Fruit fly (Drosophila melanogaster) whole organism, prepupa: ENCODE measurements around the gene Rev1.

Experiments used
- Blimp-1 ChIP-seq: fragments of 200-800 bp; sonication (Bioruptor generic); optimal IDR thresholded peaks from 3 replicates; lab custom pipeline; 2017; ENCODE audit warnings: missing biosample characterization, missing genetic modification characterization, mild to moderate bottlenecking, moderate library complexity, missing genetic modification reagents
- CG10631 ChIP-seq: fragments of 200-800 bp; sonication (Bioruptor generic); optimal IDR thresholded peaks from 2 replicates; lab custom pipeline; 2016; ENCODE audit warnings: missing biosample characterization, missing genetic modification characterization
- CG10669 ChIP-seq: fragments of 200-800 bp; sonication (Bioruptor generic); optimal IDR thresholded peaks from 3 replicates; lab custom pipeline; 2018; ENCODE audit warnings: missing biosample characterization, mild to moderate bottlenecking, missing genetic modification characterization, moderate library complexity
- CG11294 ChIP-seq: fragments of 200-800 bp; sonication (Bioruptor generic); IDR thresholded peaks from 2 replicates; pipeline ENCODE4 v1.3.6; 2022; ENCODE audit warnings: missing biosample characterization, missing genetic modification characterization
- CG11762 ChIP-seq: fragments of 200-800 bp; sonication (Bioruptor generic); optimal IDR thresholded peaks from 3 replicates; lab custom pipeline; 2016; ENCODE audit warnings: missing biosample characterization, missing genetic modification characterization; ENCODE audit not compliant: insufficient read depth
- CG15336 ChIP-seq: fragments of 200-800 bp; sonication (Bioruptor generic); IDR thresholded peaks from 2 replicates; pipeline ENCODE4 v1.3.6; 2022; ENCODE audit warnings: missing biosample characterization, missing genetic modification characterization
- CG32006 ChIP-seq: fragments of 200-800 bp; sonication (Bioruptor generic); optimal IDR thresholded peaks from 3 replicates; lab custom pipeline; 2017; ENCODE audit warnings: missing biosample characterization, mild to moderate bottlenecking, missing genetic modification characterization
- CG3919 ChIP-seq: fragments of 200-800 bp; sonication (Bioruptor generic); optimal IDR thresholded peaks from 3 replicates; lab custom pipeline; 2016; ENCODE audit warnings: missing biosample characterization, missing genetic modification characterization
- CG6163 ChIP-seq: fragments of 200-800 bp; sonication (Bioruptor generic); IDR thresholded peaks from 3 replicates; pipeline ENCODE4 v1.3.6; 2022; ENCODE audit warnings: missing biosample characterization, missing genetic modification characterization
- CG6276 ChIP-seq: fragments of 200-800 bp; sonication (Bioruptor generic); optimal IDR thresholded peaks from 2 replicates; lab custom pipeline; 2017; ENCODE audit warnings: missing biosample characterization, mild to moderate bottlenecking, missing genetic modification characterization
- CG6854 ChIP-seq: fragments of 200-800 bp; sonication (Bioruptor generic); optimal IDR thresholded peaks from 2 replicates; lab custom pipeline; 2017; ENCODE audit warnings: missing biosample characterization, mild to moderate bottlenecking, missing genetic modification characterization
- CG7368 ChIP-seq: fragments of 200-800 bp; sonication (Bioruptor generic); optimal IDR thresholded peaks from 3 replicates; lab custom pipeline; 2016; ENCODE audit warnings: missing biosample characterization, missing genetic modification characterization
- CG8119 ChIP-seq: fragments of 200-800 bp; sonication (Bioruptor generic); IDR thresholded peaks from 3 replicates; pipeline ENCODE4 v1.3.6; 2022; ENCODE audit warnings: missing biosample characterization, missing genetic modification characterization
- CG9139 ChIP-seq: fragments of 200-800 bp; sonication (Bioruptor generic); optimal IDR thresholded peaks from 3 replicates; lab custom pipeline; 2017; ENCODE audit warnings: missing biosample characterization, mild to moderate bottlenecking, missing genetic modification characterization
- Eip75B ChIP-seq: fragments of 200-800 bp; sonication (Bioruptor generic); optimal IDR thresholded peaks from 3 replicates; lab custom pipeline; 2016; ENCODE audit warnings: missing biosample characterization, missing genetic modification characterization
- Eip78C ChIP-seq: fragments of 200-800 bp; sonication (Bioruptor generic); peaks from one replicate; lab custom pipeline; 2016; ENCODE audit warnings: missing biosample characterization, missing genetic modification characterization
- Eip93F ChIP-seq: fragments of 200-800 bp; sonication (Bioruptor generic); optimal IDR thresholded peaks from 2 replicates; lab custom pipeline; 2016; ENCODE audit warnings: missing biosample characterization, mild to moderate bottlenecking, missing genetic modification characterization
- Ets21C ChIP-seq: fragments of 200-800 bp; sonication (Bioruptor generic); optimal IDR thresholded peaks from 3 replicates; lab custom pipeline; 2016; ENCODE audit warnings: missing biosample characterization, missing genetic modification characterization
- Gug ChIP-seq: fragments of 200-800 bp; sonication (Bioruptor generic); IDR thresholded peaks from 2 replicates; pipeline ENCODE4 v1.3.6; 2022; ENCODE audit warnings: missing biosample characterization, missing genetic modification characterization
- Hr4 ChIP-seq: fragments of 200-800 bp; sonication (Bioruptor generic); optimal IDR thresholded peaks from 3 replicates; lab custom pipeline; 2016; ENCODE audit warnings: missing biosample characterization, missing genetic modification characterization
- Lpt ChIP-seq: fragments of 200-800 bp; sonication (Bioruptor generic); optimal IDR thresholded peaks from 3 replicates; lab custom pipeline; 2016; ENCODE audit warnings: missing biosample characterization, missing genetic modification characterization
- Smox ChIP-seq: fragments of 200-800 bp; sonication (Bioruptor generic); optimal IDR thresholded peaks from 3 replicates; lab custom pipeline; 2016; ENCODE audit warnings: missing biosample characterization, missing genetic modification characterization
- Sox14 ChIP-seq: fragments of 200-800 bp; sonication (Bioruptor generic); optimal IDR thresholded peaks from 3 replicates; lab custom pipeline; 2016; ENCODE audit warnings: missing biosample characterization, missing genetic modification characterization
- Sox15 ChIP-seq: fragments of 200-800 bp; sonication (Bioruptor generic); optimal IDR thresholded peaks from 3 replicates; lab custom pipeline; 2016; ENCODE audit warnings: missing biosample characterization, missing genetic modification characterization
- achi ChIP-seq: fragments of 200-800 bp; sonication (Bioruptor generic); optimal IDR thresholded peaks from 3 replicates; lab custom pipeline; 2016; ENCODE audit warnings: missing biosample characterization, missing genetic modification characterization
- cyc ChIP-seq: fragments of 200-800 bp; sonication (Bioruptor generic); optimal IDR thresholded peaks from 3 replicates; lab custom pipeline; 2016; ENCODE audit warnings: missing biosample characterization, missing genetic modification characterization
- dac ChIP-seq: fragments of 200-800 bp; sonication (Bioruptor generic); optimal IDR thresholded peaks from 2 replicates; lab custom pipeline; 2017; ENCODE audit warnings: missing biosample characterization, mild to moderate bottlenecking, missing genetic modification characterization
- dsx ChIP-seq: fragments of 200-800 bp; optimal IDR thresholded peaks from 3 replicates; lab custom pipeline; 2019; ENCODE audit warnings: missing biosample characterization, mild to moderate bottlenecking, missing genetic modification characterization, moderate library complexity; ENCODE audit not compliant: poor library complexity, severe bottlenecking
- eg ChIP-seq: fragments of 200-800 bp; sonication (Bioruptor generic); IDR thresholded peaks from 3 replicates; pipeline ENCODE4 v1.3.6; 2022; ENCODE audit warnings: missing biosample characterization, missing genetic modification characterization
- esn ChIP-seq: fragments of 200-800 bp; sonication (Bioruptor generic); optimal IDR thresholded peaks from 2 replicates; lab custom pipeline; 2016; ENCODE audit warnings: missing biosample characterization, mild to moderate bottlenecking, missing genetic modification characterization, moderate library complexity
- fkh ChIP-seq: fragments of 200-800 bp; sonication (Bioruptor generic); optimal IDR thresholded peaks from 3 replicates; lab custom pipeline; 2017; ENCODE audit warnings: missing biosample characterization, mild to moderate bottlenecking, missing genetic modification characterization, moderate library complexity
- lz ChIP-seq: fragments of 200-800 bp; sonication (Bioruptor generic); optimal IDR thresholded peaks from 3 replicates; lab custom pipeline; 2016; ENCODE audit warnings: missing biosample characterization, missing genetic modification characterization
- pdm3 ChIP-seq: fragments of 200-800 bp; sonication (Bioruptor generic); optimal IDR thresholded peaks from 3 replicates; lab custom pipeline; 2016; ENCODE audit warnings: missing biosample characterization, missing genetic modification characterization
- salr ChIP-seq, 2 experiments: fragments of 200-800 bp; sonication (Bioruptor generic); optimal IDR thresholded peaks; 3 replicates each; lab custom pipeline; 2016 to 2018; ENCODE audit warnings: missing biosample characterization in 2 of 2, missing genetic modification characterization in 2 of 2, mild to moderate bottlenecking in 1 of 2
- spab ChIP-seq: fragments of 200-800 bp; sonication (Bioruptor generic); optimal IDR thresholded peaks from 2 replicates; lab custom pipeline; 2017; ENCODE audit warnings: missing biosample characterization, mild to moderate bottlenecking, missing genetic modification characterization, missing genetic modification reagents
- ss ChIP-seq, 2 experiments: fragments of 200-800 bp; sonication (Bioruptor generic); optimal IDR thresholded peaks; 2 replicates in 1 of 2; 3 replicates in 1 of 2; lab custom pipeline; 2017 to 2018; ENCODE audit warnings: mild to moderate bottlenecking in 2 of 2, missing biosample characterization in 2 of 2, missing genetic modification characterization in 2 of 2, moderate library complexity in 1 of 2
- topi ChIP-seq: fragments of 200-800 bp; sonication (Bioruptor generic); optimal IDR thresholded peaks from 3 replicates; lab custom pipeline; 2016; ENCODE audit warnings: missing biosample characterization, missing genetic modification characterization
- vri ChIP-seq: fragments of 200-800 bp; sonication (Bioruptor generic); optimal IDR thresholded peaks from 3 replicates; lab custom pipeline; 2016; ENCODE audit warnings: missing biosample characterization, mild to moderate bottlenecking, missing genetic modification characterization

The Rev1 gene

dm6 chr3L:615425-616046 lies 38.6 kb upstream of the Rev1 start (continued):
- TF ChIP-seq cyc (GFP tag; lab: Kevin White, UChicago) = peak; percentile 39
- TF ChIP-seq topi (GFP tag; lab: Kevin White, UChicago) = peak; percentile 31
- TF ChIP-seq Eip75B (GFP tag; lab: Kevin White, UChicago) = peak; percentile 67
- peak; percentile 85 for TF ChIP-seq CG32006
- no peak for TF ChIP-seq CG6854 (GFP tag; lab: Kevin White, UChicago)
- TF ChIP-seq Eip78C (GFP tag; lab: Kevin White, UChicago) = peak; percentile 91
- TF ChIP-seq CG15336 (GFP tag; lab: Robert Waterston, UW) = peak; percentile 87
- peak; percentile 69 for TF ChIP-seq pdm3 (GFP tag; lab: Kevin White, UChicago)
- no peak for TF ChIP-seq Sox15
- TF ChIP-seq esn = peak; percentile 57
- peak; percentile 70 for TF ChIP-seq Gug
- peak; percentile 61 for TF ChIP-seq dac
- peak; percentile 87 for TF ChIP-seq CG8119 (GFP tag; lab: Robert Waterston, UW)
- TF ChIP-seq CG9139 (GFP tag; lab: Kevin White, UChicago) = peak; percentile 21
- TF ChIP-seq lz (GFP tag; lab: Kevin White, UChicago) = peak; percentile 23
- peak; percentile 55 for TF ChIP-seq CG10669 (GFP tag; lab: Kevin White, UChicago)
- no peak for TF ChIP-seq Eip93F (GFP tag; lab: Kevin White, UChicago)
- peak; percentile 70 for TF ChIP-seq CG3919 (GFP tag; lab: Kevin White, UChicago)
- TF ChIP-seq fkh (GFP tag; lab: Kevin White, UChicago) = peak; percentile 31
- peak; percentile 38 for TF ChIP-seq dsx (GFP tag; lab: Kevin White, UChicago)
- peak; percentile 73 for TF ChIP-seq Lpt (GFP tag; lab: Kevin White, UChicago)
- TF ChIP-seq Sox14 (GFP tag; lab: Kevin White, UChicago) = peak; percentile 71

dm6 chr3L:616099-616481 lies 38.1 kb upstream of the Rev1 start:
- TF ChIP-seq Eip78C (GFP tag; lab: Kevin White, UChicago) (peak; percentile 60), esn (no peak), salr (GFP tag; optimal IDR thresholded peaks at IDR 0.05; lab: Kevin White, UChicago) (no peak), Ets21C (GFP tag; lab: Kevin White, UChicago) (no peak), dac (no peak), eg (GFP tag; lab: Robert Waterston, UW) (no peak), achi (no peak), Hr4 (GFP tag; lab: Kevin White, UChicago) (no peak)

- TF ChIP-seq salr (GFP tag; optimal IDR thresholded peaks at IDR 0.05; lab: Kevin White, UChicago) (peak in 1 of 2 experiments; percentile 39), ss (GFP tag; optimal IDR thresholded peaks at IDR 0.05; lab: Kevin White, UChicago) (no peak), CG6276 (GFP tag; lab: Kevin White, UChicago) (peak; percentile 49), CG7368 (GFP tag; lab: Kevin White, UChicago) (no peak), CG8119 (GFP tag; lab: Robert Waterston, UW) (peak; percentile 60; the same call in 2 of the 3 replicates), Eip93F (GFP tag; lab: Kevin White, UChicago) (no peak), CG11762 (GFP tag; lab: Kevin White, UChicago) (no peak), CG10631 (GFP tag; lab: Kevin White, UChicago) (no peak), CG6854 (GFP tag; lab: Kevin White, UChicago) (peak; percentile 59), Smox (no peak), Gug (peak; percentile 57), dsx (GFP tag; lab: Kevin White, UChicago) (peak; percentile 8), fkh (GFP tag; lab: Kevin White, UChicago) (peak; percentile 87), CG11294 (GFP tag; lab: Robert Waterston, UW) (peak; percentile 21; the same call in 1 of the 2 replicates), eg (GFP tag; lab: Robert Waterston, UW) (peak; percentile 68; the same call in 2 of the 3 replicates), Lpt (GFP tag; lab: Kevin White, UChicago) (peak; percentile 73), Blimp-1 (GFP tag; lab: Kevin White, UChicago) (peak; percentile 6), CG6163 (GFP tag; lab: Robert Waterston, UW) (peak; percentile 79; the same call in 2 of the 3 replicates), Sox15 (no peak), CG3919 (GFP tag; lab: Kevin White, UChicago) (peak; percentile 3), CG15336 (GFP tag; lab: Robert Waterston, UW) (peak; percentile 65), Sox14 (GFP tag; lab: Kevin White, UChicago) (peak; percentile 25), spab (GFP tag; lab: Kevin White, UChicago) (no peak), vri (GFP tag; lab: Kevin White, UChicago) (peak; percentile 51)
Measured at dm6 chr3L:616482-617148, 37.5 kb upstream of the Rev1 start.
